Worm (Caenorhabditis elegans) whole organism, early embryonic: Measurements from ENCODE around the gene acs-7.

Source experiments
- B0310.2 ChIP-seq: sonication (generic microtip); optimal IDR thresholded peaks from 2 replicates; lab custom pipeline; 2016; ENCODE audit warnings: mild to moderate bottlenecking, missing genetic modification characterization, missing compliant biosample characterization
- aly-1 ChIP-seq: sonication (generic microtip); optimal IDR thresholded peaks from 2 replicates; lab custom pipeline; 2016; ENCODE audit warnings: missing genetic modification characterization, missing compliant biosample characterization
- ama-1 ChIP-seq: fragments of 150-350 bp; optimal IDR thresholded peaks from 2 replicates; lab custom pipeline; 2014
- ceh-36 ChIP-seq: sonication (generic microtip); optimal IDR thresholded peaks from 2 replicates; lab custom pipeline; 2016; ENCODE audit warnings: missing genetic modification characterization, inconsistent platforms, missing compliant biosample characterization
- flt-1 ChIP-seq: fragments of 200-800 bp; sonication (Bioruptor generic); IDR thresholded peaks from 2 replicates; pipeline ENCODE4 v1.3.6; 2022; ENCODE audit warnings: missing genetic modification characterization, missing compliant biosample characterization
- hmg-4 ChIP-seq: fragments of 200-800 bp; sonication (Bioruptor generic); optimal IDR thresholded peaks from 2 replicates; lab custom pipeline; 2018; ENCODE audit warnings: mild to moderate bottlenecking, missing genetic modification characterization, missing compliant biosample characterization
- pes-1 ChIP-seq: fragments of 200-800 bp; sonication (Bioruptor generic); IDR thresholded peaks from 2 replicates; pipeline ENCODE4 v1.3.6; 2022; ENCODE audit warnings: missing genetic modification reagents, missing genetic modification characterization, missing compliant biosample characterization
- sea-1 ChIP-seq: fragments of 200-800 bp; sonication (Bioruptor generic); conservative IDR thresholded peaks from 2 replicates; pipeline ENCODE4 v1.3.6; 2022; ENCODE audit warnings: missing genetic modification characterization, missing compliant biosample characterization
- tbx-37 ChIP-seq: fragments of 200-800 bp; sonication (Bioruptor generic); conservative IDR thresholded peaks from 2 replicates; pipeline ENCODE4 v1.3.6; 2022; ENCODE audit warnings: missing genetic modification reagents, missing genetic modification characterization, missing compliant biosample characterization

DNA sequence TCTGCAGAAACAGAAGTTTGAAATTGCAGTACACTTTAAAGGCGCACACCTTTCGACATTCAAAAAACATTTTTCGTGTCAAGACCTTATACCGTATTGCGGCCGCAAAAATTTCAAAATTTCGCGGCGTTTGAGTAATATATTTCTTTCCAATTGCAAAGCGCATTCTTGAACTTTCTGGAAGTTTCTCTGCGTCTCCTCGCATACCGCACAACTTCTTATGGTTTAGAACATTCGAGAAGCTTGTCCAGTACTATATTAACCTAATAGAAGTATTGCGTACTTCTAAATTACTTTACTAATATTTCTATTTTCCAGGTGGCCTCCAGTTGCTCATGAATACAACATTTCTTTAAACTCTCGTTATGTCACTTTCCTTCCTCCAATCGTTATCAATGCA, 44.8 kb downstream of the acs-7 start:
- TF ChIP-seq B0310.2 (tag; lab: Kevin White, UChicago) (no peak), tbx-37 (GFP tag; lab: Robert Waterston, UW) (no peak), sea-1 (no peak), hmg-4 (no peak), pes-1 (no peak), ama-1 (lab: Kevin White, UChicago) (no peak), aly-1 (no peak), flt-1 (GFP tag; lab: Robert Waterston, UW) (no peak), ceh-36 (no peak)
